Worm (Caenorhabditis elegans): ENCODE data around the gene his-61.

Gene his-61

ce11 chrIV:7474826-7475225 is 11.2 kb downstream of the his-61 start, which contains the start of gene slc-25A18.2:
slc-25A18.2 (plus strand) TSS chrIV:7475041.
- TF ChIP-seq ceh-45 (GFP tag; IDR thresholded peaks at IDR 0.05) (no peak), sdc-2 (tag; optimal IDR thresholded peaks at IDR 0.05) (no peak), Y22D7AL.16 (tag; optimal IDR thresholded peaks at IDR 0.05) (no peak), unc-86 (tag; optimal IDR thresholded peaks at IDR 0.05) (no peak), pqm-1 (tag; optimal IDR thresholded peaks at IDR 0.05) (no peak), unc-3 (GFP tag; conservative IDR thresholded peaks at IDR 0.05) (no peak), unc-3 (tag; optimal IDR thresholded peaks at IDR 0.05) (no peak), ceh-22 (tag; optimal IDR thresholded peaks at IDR 0.05) (no peak), dmd-4 (tag; optimal IDR thresholded peaks at IDR 0.05; ENCODE audit: borderline replicate concordance) (no peak), hlh-15 (tag; optimal IDR thresholded peaks at IDR 0.05) (no peak), ceh-31 (tag; optimal IDR thresholded peaks at IDR 0.05) (no peak), sox-4 (tag; optimal IDR thresholded peaks at IDR 0.05) (no peak), ceh-2 (tag; optimal IDR thresholded peaks at IDR 0.05) (no peak), pax-1 (tag; optimal IDR thresholded peaks at IDR 0.05) (no peak), pros-1 (tag; optimal IDR thresholded peaks at IDR 0.05) (no peak), hlh-30 (tag; optimal IDR thresholded peaks at IDR 0.05; ENCODE audit: insufficient read depth) (no peak), eyg-1 (tag; optimal IDR thresholded peaks at IDR 0.05) (no peak), ahr-1 (tag; optimal IDR thresholded peaks at IDR 0.05) (no peak), fkh-10 (GFP tag; optimal IDR thresholded peaks at IDR 0.05) (no peak)

- TF ChIP-seq unc-55 (GFP tag; optimal IDR thresholded peaks at IDR 0.05) (no peak), pqm-1 (tag; optimal IDR thresholded peaks at IDR 0.05) (no peak), zip-5 (tag; optimal IDR thresholded peaks at IDR 0.05) (no peak), odd-2 (tag; optimal IDR thresholded peaks at IDR 0.05) (no peak), unc-86 (tag; optimal IDR thresholded peaks at IDR 0.05) (no peak), sox-2 (GFP tag; IDR thresholded peaks at IDR 0.05) (no peak)
These were observed 12.8 kb downstream of the his-61 start, which contains the start of the genes plk-3 and F55G1.6 for ce11 chrIV:7473159-7473649. plk-3 (minus strand) TSS chrIV:7473209. F55G1.6 (plus strand) TSS chrIV:7473517.

DNA sequence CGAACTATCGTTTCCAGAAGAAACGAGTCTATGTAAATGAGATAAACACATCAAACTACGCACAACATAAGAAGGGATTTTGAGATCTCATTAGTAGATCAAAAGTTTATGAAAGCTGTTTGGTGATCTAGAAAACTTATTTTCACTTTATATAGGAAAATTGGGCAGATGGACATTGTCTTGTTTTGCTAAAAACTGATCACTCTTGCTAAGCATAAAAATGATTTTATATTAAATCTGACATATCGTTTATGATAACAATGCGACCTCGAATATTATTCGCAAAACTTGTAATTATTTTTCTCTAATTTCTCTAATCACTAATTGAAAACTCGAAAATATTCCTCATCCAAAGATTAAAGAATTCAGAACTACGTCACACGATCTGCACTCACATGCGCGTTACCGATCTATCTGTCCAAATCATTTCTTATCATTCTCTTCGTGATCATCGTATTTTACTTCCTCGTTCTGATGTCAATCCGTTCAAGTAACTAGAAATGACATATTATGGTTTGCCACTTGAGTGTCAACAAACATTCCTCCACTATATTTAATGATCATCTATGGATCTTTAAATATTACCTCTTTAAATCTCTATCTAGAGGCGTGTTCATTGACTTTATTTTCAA is 16.1 kb downstream of the his-61 start, which contains the start of gene F55G1.7:
Gene F55G1.7, minus strand, starts transcription at position 51 of the 632 bp plus-strand sequence.
- TF ChIP-seq gmeb-2 (tag; optimal IDR thresholded peaks at IDR 0.05) (no peak), tbx-7 (tag; optimal IDR thresholded peaks at IDR 0.05) (no peak)

DNA sequence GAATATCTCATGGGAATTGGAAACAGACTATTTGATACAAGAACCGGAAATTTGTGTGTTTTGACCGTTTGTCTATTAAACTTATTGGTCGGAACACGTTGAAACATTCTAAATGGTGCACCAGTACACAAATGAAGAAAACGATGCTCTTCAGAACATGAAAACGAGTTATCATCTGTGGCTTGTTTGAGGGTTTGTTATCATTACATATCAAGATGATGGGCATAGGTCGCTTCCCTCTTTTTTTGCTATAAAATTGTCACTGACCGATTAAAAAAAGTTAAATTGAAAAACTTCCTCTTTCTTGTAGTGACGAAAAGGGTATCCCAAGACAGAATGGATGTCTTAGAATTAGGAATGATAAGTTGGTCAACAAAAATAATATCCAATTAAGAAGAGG is 17.4 kb downstream of the his-61 start:
- TF ChIP-seq tbx-2 (tag; optimal IDR thresholded peaks at IDR 0.05) = no peak
- no peak for TF ChIP-seq ceh-22 (tag; optimal IDR thresholded peaks at IDR 0.05)
- TF ChIP-seq hlh-15 (tag; optimal IDR thresholded peaks at IDR 0.05) = no peak
- TF ChIP-seq ceh-45 (GFP tag; IDR thresholded peaks at IDR 0.05) = no peak
- TF ChIP-seq odd-2 (tag; optimal IDR thresholded peaks at IDR 0.05) = no peak
- TF ChIP-seq ceh-48 (tag; optimal IDR thresholded peaks at IDR 0.05) = no peak

ce11 chrIV:7467170-7467569 is 18.8 kb downstream of the his-61 start:
- TF ChIP-seq hlh-8 (tag; optimal IDR thresholded peaks at IDR 0.05) (no peak), ceh-48 (tag; optimal IDR thresholded peaks at IDR 0.05) (no peak), pha-4 (tag; optimal IDR thresholded peaks at IDR 0.05) (no peak), lin-11 (tag; optimal IDR thresholded peaks at IDR 0.05) (no peak), gmeb-2 (tag; optimal IDR thresholded peaks at IDR 0.05) (no peak), ztf-16 (tag; optimal IDR thresholded peaks at IDR 0.05) (no peak), hlh-6 (tag; optimal IDR thresholded peaks at IDR 0.05) (no peak), unc-42 (tag; optimal IDR thresholded peaks at IDR 0.05) (no peak), elt-4 (tag; optimal IDR thresholded peaks at IDR 0.05) (no peak), ttx-3 (tag; optimal IDR thresholded peaks at IDR 0.05) (no peak), nfya-1 (tag; optimal IDR thresholded peaks at IDR 0.05) (no peak), ama-1 (optimal IDR thresholded peaks at IDR 0.05) (no peak), unc-3 (GFP tag; conservative IDR thresholded peaks at IDR 0.05) (no peak), unc-3 (tag; optimal IDR thresholded peaks at IDR 0.05) (no peak), lim-6 (tag; optimal IDR thresholded peaks at IDR 0.05) (no peak), unc-86 (tag; optimal IDR thresholded peaks at IDR 0.05) (no peak), ceh-22 (tag; optimal IDR thresholded peaks at IDR 0.05) (no peak), dmd-4 (tag; optimal IDR thresholded peaks at IDR 0.05; ENCODE audit: borderline replicate concordance) (no peak), ceh-24 (tag; optimal IDR thresholded peaks at IDR 0.05) (no peak), ceh-6 (GFP tag; optimal IDR thresholded peaks at IDR 0.05) (no peak)

Data from whole organism, late embryonic.